Worm (Caenorhabditis elegans) whole organism, late embryonic: ENCODE measurements around the gene mog-5.

Experiments
- C38D4.7 ChIP-seq: fragments of 200-800 bp; sonication (Bioruptor generic); optimal IDR thresholded peaks from 2 replicates; lab custom pipeline; 2018; ENCODE audit warnings: mild to moderate bottlenecking, missing genetic modification characterization, moderate library complexity, missing compliant biosample characterization
- K02D7.2 ChIP-seq: sonication (generic microtip); optimal IDR thresholded peaks from 2 replicates; lab custom pipeline; 2017; ENCODE audit warnings: mild to moderate bottlenecking, missing genetic modification characterization, missing compliant biosample characterization
- K09A11.1 ChIP-seq: sonication (generic microtip); optimal IDR thresholded peaks from 2 replicates; lab custom pipeline; 2017; ENCODE audit warnings: antibody characterized with exemption, mild to moderate bottlenecking, missing genetic modification characterization, missing compliant biosample characterization; ENCODE audit not compliant: insufficient read depth
- ahr-1 ChIP-seq: sonication (generic microtip); optimal IDR thresholded peaks from 2 replicates; lab custom pipeline; 2016; ENCODE audit warnings: missing genetic modification characterization, missing compliant biosample characterization
- ceh-18 ChIP-seq: sonication (generic microtip); optimal IDR thresholded peaks from 2 replicates; lab custom pipeline; 2016; ENCODE audit warnings: missing genetic modification characterization, missing compliant biosample characterization
- ceh-19 ChIP-seq: fragments of 200-800 bp; sonication (Bioruptor generic); optimal IDR thresholded peaks from 2 replicates; lab custom pipeline; 2018; ENCODE audit warnings: mild to moderate bottlenecking, missing genetic modification characterization, missing compliant biosample characterization
- ceh-2 ChIP-seq: sonication (generic microtip); optimal IDR thresholded peaks from 2 replicates; lab custom pipeline; 2016; ENCODE audit warnings: missing genotype, missing genetic modification characterization, missing compliant biosample characterization
- ceh-24 ChIP-seq: sonication (generic microtip); optimal IDR thresholded peaks from 2 replicates; lab custom pipeline; 2016; ENCODE audit warnings: mild to moderate bottlenecking, missing genetic modification characterization, missing compliant biosample characterization
- ceh-30 ChIP-seq: fragments of 150-350 bp; optimal IDR thresholded peaks from 2 replicates; lab custom pipeline; 2014; ENCODE audit warnings: missing biosample characterization, missing genetic modification characterization
- ceh-31 ChIP-seq: sonication (generic microtip); optimal IDR thresholded peaks from 2 replicates; lab custom pipeline; 2016; ENCODE audit warnings: missing genetic modification characterization, missing compliant biosample characterization
- ceh-34 ChIP-seq: sonication (generic microtip); optimal IDR thresholded peaks from 2 replicates; lab custom pipeline; 2016; ENCODE audit warnings: mild to moderate bottlenecking, missing genetic modification characterization, missing compliant biosample characterization
- ceh-48 ChIP-seq: sonication (generic microtip); optimal IDR thresholded peaks from 2 replicates; lab custom pipeline; 2016; ENCODE audit warnings: missing genetic modification characterization, inconsistent platforms, missing compliant biosample characterization
- ceh-6 ChIP-seq: fragments of 200-800 bp; sonication (Bioruptor generic); optimal IDR thresholded peaks from 2 replicates; lab custom pipeline; 2018; ENCODE audit warnings: mild to moderate bottlenecking, missing genetic modification characterization, missing compliant biosample characterization
- ceh-9 ChIP-seq: sonication (generic microtip); optimal IDR thresholded peaks from 2 replicates; lab custom pipeline; 2016; ENCODE audit warnings: mild to moderate bottlenecking, missing genetic modification characterization, inconsistent platforms, missing compliant biosample characterization
- dmd-4 ChIP-seq: sonication (generic microtip); optimal IDR thresholded peaks from 2 replicates; lab custom pipeline; 2016; ENCODE audit warnings: borderline replicate concordance, missing genetic modification characterization, missing compliant biosample characterization
- dve-1 ChIP-seq: sonication (generic microtip); optimal IDR thresholded peaks from 2 replicates; lab custom pipeline; 2017; ENCODE audit warnings: antibody characterized with exemption, mild to moderate bottlenecking, missing genetic modification characterization, missing compliant biosample characterization
- elt-4 ChIP-seq: sonication (generic microtip); optimal IDR thresholded peaks from 2 replicates; lab custom pipeline; 2016; ENCODE audit warnings: missing genetic modification characterization, missing compliant biosample characterization
- eyg-1 ChIP-seq: sonication (generic microtip); optimal IDR thresholded peaks from 2 replicates; lab custom pipeline; 2016; ENCODE audit warnings: missing genotype, missing genetic modification characterization, missing compliant biosample characterization
- fax-1 ChIP-seq: sonication (generic microtip); optimal IDR thresholded peaks from 2 replicates; lab custom pipeline; 2016; ENCODE audit warnings: missing genotype, missing genetic modification characterization, missing compliant biosample characterization
- fkh-10 ChIP-seq: fragments of 150-350 bp; optimal IDR thresholded peaks from 2 replicates; lab custom pipeline; 2014; ENCODE audit warnings: missing biosample characterization, missing genetic modification reagents, missing genetic modification characterization
- fkh-6 ChIP-seq: sonication (generic microtip); optimal IDR thresholded peaks from 2 replicates; lab custom pipeline; 2016; ENCODE audit warnings: missing genetic modification characterization, missing compliant biosample characterization
- gmeb-2 ChIP-seq: sonication (generic microtip); optimal IDR thresholded peaks from 2 replicates; lab custom pipeline; 2016; ENCODE audit warnings: missing genetic modification characterization, inconsistent platforms, missing compliant biosample characterization
- hlh-13 ChIP-seq: fragments of 200-800 bp; sonication (Bioruptor generic); optimal IDR thresholded peaks from 2 replicates; lab custom pipeline; 2018; ENCODE audit warnings: mild to moderate bottlenecking, missing genetic modification characterization, missing compliant biosample characterization
- hlh-15 ChIP-seq: sonication (generic microtip); optimal IDR thresholded peaks from 2 replicates; lab custom pipeline; 2016; ENCODE audit warnings: missing genetic modification characterization, missing compliant biosample characterization
- hlh-30 ChIP-seq: sonication (generic microtip); optimal IDR thresholded peaks from 2 replicates; lab custom pipeline; 2017; ENCODE audit warnings: antibody characterized with exemption, missing genetic modification characterization, missing compliant biosample characterization; ENCODE audit not compliant: insufficient read depth
- lin-11 ChIP-seq: fragments of 200-800 bp; sonication (Bioruptor generic); optimal IDR thresholded peaks from 2 replicates; lab custom pipeline; 2018; ENCODE audit warnings: mild to moderate bottlenecking, missing genetic modification characterization, missing compliant biosample characterization
- madf-2 ChIP-seq: sonication (generic microtip); optimal IDR thresholded peaks from 2 replicates; lab custom pipeline; 2017; ENCODE audit warnings: missing genetic modification characterization, missing compliant biosample characterization
- mec-3 ChIP-seq: sonication (generic microtip); optimal IDR thresholded peaks from 2 replicates; lab custom pipeline; 2016; ENCODE audit warnings: borderline replicate concordance, missing genetic modification characterization, missing compliant biosample characterization
- nfya-1 ChIP-seq: sonication (generic microtip); optimal IDR thresholded peaks from 2 replicates; lab custom pipeline; 2017; ENCODE audit warnings: missing genetic modification characterization, mild to moderate bottlenecking, missing compliant biosample characterization, antibody characterized with exemption, moderate library complexity
- nhr-11 ChIP-seq: fragments of 150-350 bp; optimal IDR thresholded peaks from 2 replicates; lab custom pipeline; 2014; ENCODE audit warnings: missing biosample characterization, missing genetic modification characterization
- npax-4 ChIP-seq: sonication (generic microtip); optimal IDR thresholded peaks from 2 replicates; lab custom pipeline; 2016; ENCODE audit warnings: missing genetic modification characterization, missing compliant biosample characterization
- pag-3 ChIP-seq: sonication (generic microtip); optimal IDR thresholded peaks from 2 replicates; lab custom pipeline; 2016; ENCODE audit warnings: missing compliant biosample characterization, missing genetic modification characterization, borderline replicate concordance
- pat-9 ChIP-seq: fragments of 200-800 bp; sonication (Bioruptor generic); optimal IDR thresholded peaks from 2 replicates; lab custom pipeline; 2018; ENCODE audit warnings: mild to moderate bottlenecking, missing genetic modification characterization, moderate library complexity, missing compliant biosample characterization
- pax-1 ChIP-seq: fragments of 150-350 bp; optimal IDR thresholded peaks from 2 replicates; lab custom pipeline; 2014; ENCODE audit warnings: missing biosample characterization, missing genetic modification characterization
- pha-2 ChIP-seq: sonication (generic microtip); optimal IDR thresholded peaks from 2 replicates; lab custom pipeline; 2017; ENCODE audit warnings: mild to moderate bottlenecking, missing genetic modification characterization, missing compliant biosample characterization
- pha-4 ChIP-seq: fragments of 150-350 bp; optimal IDR thresholded peaks from 2 replicates; lab custom pipeline; 2018; ENCODE audit warnings: missing biosample characterization, missing genetic modification reagents, missing genetic modification characterization
- pqm-1 ChIP-seq: sonication (generic microtip); optimal IDR thresholded peaks from 2 replicates; lab custom pipeline; 2016; ENCODE audit warnings: missing genetic modification characterization, missing compliant biosample characterization
- pros-1 ChIP-seq: fragments of 150-350 bp; optimal IDR thresholded peaks from 2 replicates; lab custom pipeline; 2014; ENCODE audit warnings: missing biosample characterization, missing genetic modification reagents, missing genetic modification characterization
- ref-2 ChIP-seq: sonication (generic microtip); optimal IDR thresholded peaks from 2 replicates; lab custom pipeline; 2016; ENCODE audit warnings: missing genetic modification characterization, missing compliant biosample characterization
- sdc-2 ChIP-seq: sonication (generic microtip); optimal IDR thresholded peaks from 2 replicates; lab custom pipeline; 2016; ENCODE audit warnings: missing genotype, missing genetic modification characterization, missing compliant biosample characterization
- sox-2 ChIP-seq: fragments of 200-800 bp; sonication (Bioruptor generic); IDR thresholded peaks from 2 replicates; pipeline ENCODE4 v1.3.6; 2022; ENCODE audit warnings: missing genetic modification reagents, missing genetic modification characterization, missing compliant biosample characterization
- syd-9 ChIP-seq: sonication (generic microtip); optimal IDR thresholded peaks from 2 replicates; lab custom pipeline; 2016; ENCODE audit warnings: mild to moderate bottlenecking, missing genetic modification characterization, moderate library complexity, missing compliant biosample characterization
- tbx-2 ChIP-seq: sonication (generic microtip); optimal IDR thresholded peaks from 2 replicates; lab custom pipeline; 2016; ENCODE audit warnings: missing genetic modification characterization, missing compliant biosample characterization
- tbx-7 ChIP-seq: sonication (generic microtip); optimal IDR thresholded peaks from 2 replicates; lab custom pipeline; 2016; ENCODE audit warnings: missing genotype, missing genetic modification characterization, missing compliant biosample characterization
- unc-3 ChIP-seq, 2 experiments: fragments of 200-800 bp in 1 of 2; sonication (Bioruptor generic) in 1 of 2; sonication (generic microtip) in 1 of 2; conservative IDR thresholded peaks in 1 of 2; optimal IDR thresholded peaks in 1 of 2; 2 replicates each; pipeline versions ENCODE4 v1.3.6 to Lab custom; 2016 to 2022; ENCODE audit warnings: missing compliant biosample characterization in 2 of 2, missing genetic modification characterization in 2 of 2, missing genetic modification reagents in 1 of 2
- unc-55 ChIP-seq: sonication (generic microtip); optimal IDR thresholded peaks from 2 replicates; lab custom pipeline; 2017; ENCODE audit warnings: missing biosample characterization, missing genetic modification reagents, missing genetic modification characterization
- ztf-16 ChIP-seq: sonication (generic microtip); optimal IDR thresholded peaks from 2 replicates; lab custom pipeline; 2017; ENCODE audit warnings: missing genetic modification characterization, missing compliant biosample characterization

Gene mog-5

DNA sequence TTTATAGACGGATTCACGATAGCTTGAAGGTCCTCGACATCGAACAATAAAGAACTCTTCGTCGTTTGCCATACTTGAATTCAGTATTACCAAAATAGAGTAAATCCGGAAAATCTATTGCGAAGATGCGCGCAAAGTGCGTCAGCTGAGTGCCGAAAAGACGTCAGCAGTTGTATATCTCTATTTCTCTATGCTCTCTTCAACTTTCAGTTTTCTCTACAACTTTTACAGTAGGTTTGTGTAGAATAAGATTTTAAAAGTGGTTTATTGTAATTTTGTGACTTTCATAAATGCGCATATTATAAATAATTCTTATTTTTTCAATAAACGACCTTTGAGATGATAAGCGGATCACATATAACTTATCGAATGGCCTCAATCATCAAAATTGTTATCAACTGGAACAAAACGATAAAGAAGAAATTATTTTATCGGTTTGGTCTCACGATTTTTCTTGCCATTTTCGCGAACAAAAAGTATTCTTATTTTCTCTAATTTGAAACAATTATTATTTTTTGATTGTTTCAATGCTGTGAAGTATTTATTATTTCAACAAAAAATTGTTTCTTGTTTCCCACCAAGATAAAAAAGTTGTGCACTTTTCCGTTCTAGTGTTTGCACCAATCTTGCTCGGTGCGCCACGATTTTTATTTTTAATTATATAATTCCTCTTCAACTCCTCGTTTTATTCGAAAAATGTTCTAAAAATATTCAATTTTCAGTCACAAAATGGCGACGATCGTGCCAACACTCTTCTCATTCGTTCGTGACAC is 25.9 kb upstream of the mog-5 start, which contains the start of the genes agt-2 and F09E5.3 (continued):
- peak; percentile 39 for TF ChIP-seq madf-2 (tag; lab: Kevin White, UChicago)
- TF ChIP-seq tbx-2 (tag; lab: Kevin White, UChicago), result peak; percentile 55
- TF ChIP-seq elt-4, result no peak
- TF ChIP-seq pag-3 (tag; lab: Kevin White, UChicago), result no peak
- no peak for TF ChIP-seq ceh-6 (GFP tag; lab: Kevin White, UChicago)
- TF ChIP-seq lin-11 (tag; lab: Kevin White, UChicago), result no peak
- no peak for TF ChIP-seq unc-3 (GFP tag; conservative IDR thresholded peaks at IDR 0.05; lab: Robert Waterston, UW)
- TF ChIP-seq unc-3 (tag; optimal IDR thresholded peaks at IDR 0.05; lab: Kevin White, UChicago), result no peak
- TF ChIP-seq hlh-30 (tag; lab: Kevin White, UChicago), result peak; percentile 42
- TF ChIP-seq ceh-48 (tag; lab: Kevin White, UChicago), result peak; percentile 40
- TF ChIP-seq C38D4.7, result no peak
- TF ChIP-seq fkh-10 (GFP tag; lab: Kevin White, UChicago), result no peak
- TF ChIP-seq pax-1 (tag; lab: Kevin White, UChicago), result no peak
- TF ChIP-seq ceh-31, result peak; percentile 42
- no peak for TF ChIP-seq nhr-11 (tag; lab: Kevin White, UChicago)
- TF ChIP-seq syd-9, result no peak
- TF ChIP-seq dve-1 (tag; lab: Kevin White, UChicago), result peak; percentile 68
- TF ChIP-seq npax-4 (tag; lab: Kevin White, UChicago), result no peak
- peak; percentile 8 for TF ChIP-seq unc-55 (GFP tag; lab: Kevin White, UChicago)
- peak; percentile 7 for TF ChIP-seq ceh-2
- no peak for TF ChIP-seq hlh-13 (GFP tag; lab: Kevin White, UChicago)
- TF ChIP-seq tbx-7, result no peak
- TF ChIP-seq eyg-1, result no peak
- no peak for TF ChIP-seq K02D7.2
- no peak for TF ChIP-seq ahr-1 (tag; lab: Kevin White, UChicago)
- TF ChIP-seq K09A11.1, result no peak
- TF ChIP-seq fax-1 (tag; lab: Kevin White, UChicago), result no peak
- no peak for TF ChIP-seq ceh-24
- no peak for TF ChIP-seq ceh-9 (tag; lab: Kevin White, UChicago)
- no peak for TF ChIP-seq pros-1 (tag; lab: Kevin White, UChicago)
- TF ChIP-seq nfya-1, result peak; percentile 81
- TF ChIP-seq pqm-1 (tag; lab: Kevin White, UChicago), result no peak
- peak; percentile 31 for TF ChIP-seq ref-2 (tag; lab: Kevin White, UChicago)
- TF ChIP-seq ztf-16, result no peak
- no peak for TF ChIP-seq dmd-4 (tag; lab: Kevin White, UChicago)
- TF ChIP-seq ceh-19, result no peak
- peak; percentile 25 for TF ChIP-seq sdc-2 (tag; lab: Kevin White, UChicago)
- no peak for TF ChIP-seq fkh-6 (tag; lab: Kevin White, UChicago)
- no peak for TF ChIP-seq gmeb-2 (tag; lab: Kevin White, UChicago)
- no peak for TF ChIP-seq mec-3 (tag; lab: Kevin White, UChicago)
- TF ChIP-seq ceh-18 (tag; lab: Kevin White, UChicago), result peak; percentile 56
- no peak for TF ChIP-seq pha-4
- TF ChIP-seq ceh-34, result peak; percentile 57
- TF ChIP-seq pha-2 (tag; lab: Kevin White, UChicago), result no peak
- TF ChIP-seq sox-2 (GFP tag; lab: Robert Waterston, UW), result no peak
- TF ChIP-seq pat-9, result no peak
- TF ChIP-seq ceh-30 (tag; lab: Kevin White, UChicago), result peak; percentile 92
- TF ChIP-seq hlh-15 (tag; lab: Kevin White, UChicago), result no peak
- TF ChIP-seq, all 69 proteins: peak for 19
